Worm (Caenorhabditis elegans) whole organism, L2 larva: ENCODE measurements around the gene cpr-9.

Experiments used
- R02D3.7 ChIP-seq: fragments of 150-350 bp; optimal IDR thresholded peaks from 2 replicates; lab custom pipeline; 2014; ENCODE audit warnings: missing biosample characterization, missing genetic modification characterization
- ama-1 ChIP-seq: fragments of 150-350 bp; optimal IDR thresholded peaks from 2 replicates; lab custom pipeline; 2018; ENCODE audit warnings: inconsistent platforms
- mab-5 ChIP-seq: fragments of 150-350 bp; optimal IDR thresholded peaks from 2 replicates; lab custom pipeline; 2014; ENCODE audit warnings: missing biosample characterization, missing genetic modification characterization

DNA sequence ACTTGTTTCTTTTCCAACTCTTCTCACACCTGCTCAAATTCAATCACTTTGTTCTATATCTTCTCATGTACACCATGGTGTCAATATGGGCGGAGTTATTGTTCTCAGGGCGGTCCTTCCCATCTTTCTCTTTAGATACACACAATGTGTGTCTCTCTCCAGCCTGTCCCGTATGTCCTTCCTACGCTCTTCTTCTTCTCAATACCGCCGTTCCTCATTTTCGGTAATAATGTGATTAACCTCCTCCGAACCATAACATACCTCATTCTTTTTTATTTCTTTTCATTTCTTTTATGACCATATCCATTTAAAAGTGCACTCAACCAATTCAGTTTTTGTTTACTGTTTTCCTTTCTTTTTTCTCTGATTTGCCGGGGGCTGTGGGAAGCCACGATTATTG, 47.2 kb upstream of the cpr-9 start:
- TF ChIP-seq R02D3.7 (tag; lab: Kevin White, UChicago) = no peak
- no peak for TF ChIP-seq mab-5 (tag; lab: Kevin White, UChicago)
- TF ChIP-seq ama-1 = no peak
